Worm (Caenorhabditis elegans) whole organism, L2 larva: ENCODE data around the gene R07H5.9.

ENCODE experiments used
- aly-2 ChIP-seq: fragments of 150-350 bp; optimal IDR thresholded peaks from 2 replicates; lab custom pipeline; 2014; ENCODE audit warnings: missing biosample characterization, missing genetic modification characterization
- egl-27 ChIP-seq: sonication (generic microtip); optimal IDR thresholded peaks from 3 replicates; lab custom pipeline; 2017; ENCODE audit warnings: missing biosample characterization, missing genetic modification reagents, missing genetic modification characterization
- elt-1 ChIP-seq: fragments of 150-350 bp; optimal IDR thresholded peaks from 2 replicates; lab custom pipeline; 2014; ENCODE audit warnings: missing biosample characterization, missing genetic modification characterization
- mdl-1 ChIP-seq, 2 experiments: fragments of 150-350 bp in 1 of 2; sonication (generic microtip) in 1 of 2; optimal IDR thresholded peaks; 2 replicates each; lab custom pipeline; 2017; ENCODE audit warnings: missing biosample characterization in 2 of 2, missing genetic modification characterization in 2 of 2
- nhr-25 ChIP-seq: fragments of 150-350 bp; sonication (generic microtip); optimal IDR thresholded peaks from 3 replicates; lab custom pipeline; 2014; ENCODE audit warnings: missing biosample characterization, missing genetic modification characterization
- nhr-77 ChIP-seq: fragments of 150-350 bp; optimal IDR thresholded peaks from 2 replicates; lab custom pipeline; 2014; ENCODE audit warnings: missing biosample characterization, missing genetic modification characterization
- skn-1 ChIP-seq: sonication (generic microtip); optimal IDR thresholded peaks from 2 replicates; lab custom pipeline; 2017; ENCODE audit warnings: missing biosample characterization, missing genetic modification characterization

- TF ChIP-seq nhr-25 (tag; lab: Kevin White, UChicago) (no peak), egl-27 (no peak), aly-2 (tag; lab: Kevin White, UChicago) (no peak), nhr-77 (tag; lab: Kevin White, UChicago) (no peak), elt-1 (tag; lab: Kevin White, UChicago) (no peak), skn-1 (tag; lab: Kevin White, UChicago) (no peak), mdl-1 (tag; optimal IDR thresholded peaks at IDR 0.05; lab: Kevin White, UChicago) (no peak)
Observed at ce11 chrIV:11178495-11178894, 28.8 kb upstream of the R07H5.9 start, which contains the start of gene C08F8.9.
